Fruit fly (Drosophila melanogaster): ENCODE measurements around the gene CG9953.

Gene CG9953

DNA sequence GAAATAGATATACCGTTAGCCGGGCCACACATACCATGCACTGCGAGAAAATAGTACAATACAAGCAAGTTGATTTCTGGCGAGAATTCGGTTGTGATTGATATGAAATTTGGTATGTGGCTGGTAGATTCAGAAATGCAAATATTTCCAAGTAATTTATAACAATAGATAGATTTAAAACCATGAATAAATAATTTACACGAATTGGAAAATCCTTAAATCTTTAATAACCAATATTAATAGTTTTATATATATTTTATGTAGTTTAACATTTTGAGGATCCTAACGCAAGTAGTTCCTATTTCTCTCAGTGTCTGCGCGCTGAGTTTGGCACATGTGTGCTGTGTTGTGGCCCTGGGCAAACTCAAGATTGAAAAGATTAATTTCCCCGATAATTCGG, 12.4 kb downstream of the CG9953 start (continued):
- TF ChIP-seq CG11247 (GFP tag; IDR thresholded peaks at IDR 0.05) (no peak), gro (GFP tag; optimal IDR thresholded peaks at IDR 0.05) (no peak), CG13287 (GFP tag; IDR thresholded peaks at IDR 0.05; ENCODE audit: partially characterized antibody) (no peak), CG11560 (tag; IDR thresholded peaks at IDR 0.05) (no peak), vnd (GFP tag; IDR thresholded peaks at IDR 0.05; ENCODE audit: partially characterized antibody) (no peak), Max (GFP tag; optimal IDR thresholded peaks at IDR 0.05) (no peak), CG6854 (GFP tag; optimal IDR thresholded peaks at IDR 0.05) (no peak), ab (GFP tag; optimal IDR thresholded peaks at IDR 0.05) (no peak), PHDP (tag; optimal IDR thresholded peaks at IDR 0.05) (peak; percentile 37), croc (GFP tag; conservative IDR thresholded peaks at IDR 0.05) (no peak), CG5245 (GFP tag; optimal IDR thresholded peaks at IDR 0.05) (no peak), Six4 (GFP tag; optimal IDR thresholded peaks at IDR 0.05) (peak; percentile 29), Spps (tag; optimal IDR thresholded peaks at IDR 0.05) (no peak), CG2120 (GFP tag; optimal IDR thresholded peaks at IDR 0.05) (no peak), eve (GFP tag; optimal IDR thresholded peaks at IDR 0.05) (peak in 1 of 2 experiments; percentile 60), CG18619 (GFP tag; optimal IDR thresholded peaks at IDR 0.05) (peak; percentile 36), Blimp-1 (GFP tag; optimal IDR thresholded peaks at IDR 0.05) (peak; percentile 43), pzg (GFP tag; optimal IDR thresholded peaks at IDR 0.05) (no peak), wek (GFP tag; optimal IDR thresholded peaks at IDR 0.05) (no peak), CG12299 (tag; optimal IDR thresholded peaks at IDR 0.05) (no peak), Ravus (GFP tag; IDR thresholded peaks at IDR 0.05) (no peak), CG9817 (tag; optimal IDR thresholded peaks at IDR 0.05) (no peak), zf30C (GFP tag; optimal IDR thresholded peaks at IDR 0.05) (peak; percentile 86), ems (GFP tag; optimal IDR thresholded peaks at IDR 0.05) (peak; percentile 2), so (GFP tag; IDR thresholded peaks at IDR 0.05) (no peak), sisA (GFP tag; IDR thresholded peaks at IDR 0.05) (peak; percentile 61), abd-A (tag; optimal IDR thresholded peaks at IDR 0.05) (no peak), Adf1 (GFP tag; IDR thresholded peaks at IDR 0.05) (no peak), CG31441 (GFP tag; IDR thresholded peaks at IDR 0.05) (peak; percentile 44), MESR4 (GFP tag; optimal IDR thresholded peaks at IDR 0.05) (no peak), CG14667 (GFP tag; IDR thresholded peaks at IDR 0.05) (0 out of 2 replicates have a peak, but pooled peaks have one; percentile 16), tll (GFP tag; optimal IDR thresholded peaks at IDR 0.05) (no peak), Hr78 (GFP tag; optimal IDR thresholded peaks at IDR 0.05) (no peak), wor (GFP tag; IDR thresholded peaks at IDR 0.05) (no peak), h (optimal IDR thresholded peaks at IDR 0.05) (no peak), CG4360 (GFP tag; IDR thresholded peaks at IDR 0.05) (no peak), CG10147 (GFP tag; optimal IDR thresholded peaks at IDR 0.05) (no peak), CG10565 (GFP tag; optimal IDR thresholded peaks at IDR 0.05) (no peak), ara (GFP tag; IDR thresholded peaks at IDR 0.05) (peak; percentile 50; the same call in 1 of the 2 replicates), ewg (GFP tag; optimal IDR thresholded peaks at IDR 0.05) (no peak), CG17328 (GFP tag; IDR thresholded peaks at IDR 0.05) (peak; percentile 34; the same call in 1 of the 2 replicates), Nf-YA (GFP tag; IDR thresholded peaks at IDR 0.05) (no peak), CG6765 (GFP tag; optimal IDR thresholded peaks at IDR 0.05) (no peak), E2f2 (GFP tag; IDR thresholded peaks at IDR 0.05) (no peak; the same call in 1 of the 2 replicates), dati (GFP tag; IDR thresholded peaks at IDR 0.05) (no peak), HLH3B (GFP tag; IDR thresholded peaks at IDR 0.05) (no peak; the same call in 1 of the 2 replicates), p53 (GFP tag; optimal IDR thresholded peaks at IDR 0.05) (no peak), CG4730 (GFP tag; IDR thresholded peaks at IDR 0.05) (no peak), CG1024 (GFP tag; IDR thresholded peaks at IDR 0.05) (0 out of 2 replicates have a peak, but pooled peaks have one; percentile 24), HHEX (GFP tag; optimal IDR thresholded peaks at IDR 0.05) (no peak), ci (GFP tag; IDR thresholded peaks at IDR 0.05) (no peak), trem (tag; optimal IDR thresholded peaks at IDR 0.05) (no peak)

Data from whole organism, embryonic.